Fruit fly (Drosophila melanogaster): ENCODE results near the gene rempA.

dm6 chr2L:505009-505408 lies 55.1 kb downstream of the rempA start:
- TF ChIP-seq CG8478 (optimal IDR thresholded peaks at IDR 0.05) (no peak), CTCF (optimal IDR thresholded peaks at IDR 0.05) (no peak)
